Worm (Caenorhabditis elegans) whole organism, L4 larva: ENCODE measurements around the gene F40F12.9.

Experiments
- D1046.2 ChIP-seq: fragments of 200-800 bp; sonication (Bioruptor generic); IDR thresholded peaks from 2 replicates; pipeline ENCODE4 v1.3.6; 2022; ENCODE audit warnings: missing genetic modification characterization, missing compliant biosample characterization
- F10B5.3 ChIP-seq: sonication (generic microtip); optimal IDR thresholded peaks from 2 replicates; lab custom pipeline; 2016; ENCODE audit warnings: mild to moderate bottlenecking, missing genetic modification characterization, missing compliant biosample characterization
- F26F4.8 ChIP-seq: fragments of 200-800 bp; sonication (Bioruptor generic); conservative IDR thresholded peaks from 2 replicates; pipeline ENCODE4 v1.3.6; 2022; ENCODE audit warnings: missing genetic modification characterization, missing compliant biosample characterization
- F37D6.2 ChIP-seq: sonication (generic microtip); optimal IDR thresholded peaks from 2 replicates; lab custom pipeline; 2016; ENCODE audit warnings: mild to moderate bottlenecking, missing genetic modification characterization, missing compliant biosample characterization
- F49E8.2 ChIP-seq: sonication (generic microtip); optimal IDR thresholded peaks from 2 replicates; lab custom pipeline; 2016; ENCODE audit warnings: missing compliant biosample characterization, mild to moderate bottlenecking, missing genetic modification characterization, borderline replicate concordance
- R02D3.7 ChIP-seq: fragments of 150-350 bp; sonication (generic microtip); optimal IDR thresholded peaks from 3 replicates; lab custom pipeline; 2014; ENCODE audit warnings: missing biosample characterization, missing genetic modification characterization
- T20F7.1 ChIP-seq: fragments of 200-800 bp; sonication (Bioruptor generic); optimal IDR thresholded peaks from 2 replicates; lab custom pipeline; 2018; ENCODE audit warnings: mild to moderate bottlenecking, missing genetic modification characterization, missing compliant biosample characterization
- T26A8.4 ChIP-seq: fragments of 200-800 bp; sonication (Bioruptor generic); IDR thresholded peaks from 2 replicates; pipeline ENCODE4 v1.3.6; 2022; ENCODE audit warnings: missing genetic modification characterization, missing compliant biosample characterization
- Y48G9A.11 ChIP-seq: fragments of 200-800 bp; sonication (Bioruptor generic); IDR thresholded peaks from 2 replicates; pipeline ENCODE4 v1.3.6; 2022; ENCODE audit warnings: missing genetic modification reagents, missing genetic modification characterization, missing compliant biosample characterization
- aly-2 ChIP-seq: sonication (generic microtip); optimal IDR thresholded peaks from 2 replicates; lab custom pipeline; 2018; ENCODE audit warnings: missing biosample characterization, missing genetic modification characterization
- arid-1 ChIP-seq: fragments of 200-800 bp; sonication (Bioruptor generic); conservative IDR thresholded peaks from 2 replicates; pipeline ENCODE4 v1.3.6; 2022; ENCODE audit warnings: missing genetic modification reagents, missing genetic modification characterization, missing compliant biosample characterization
- ceh-20 ChIP-seq: fragments of 200-800 bp; sonication (Bioruptor generic); IDR thresholded peaks from 2 replicates; pipeline ENCODE4 v1.3.6; 2022; ENCODE audit warnings: missing genetic modification reagents, missing genetic modification characterization, missing compliant biosample characterization
- ceh-44 ChIP-seq: fragments of 200-800 bp; sonication (Bioruptor generic); IDR thresholded peaks from 2 replicates; pipeline ENCODE4 v1.3.6; 2022; ENCODE audit warnings: missing genetic modification reagents, missing genetic modification characterization, missing compliant biosample characterization
- ceh-82 ChIP-seq: sonication (generic microtip); optimal IDR thresholded peaks from 2 replicates; lab custom pipeline; 2017; ENCODE audit warnings: missing biosample characterization, missing genetic modification characterization
- daf-19 ChIP-seq: fragments of 200-800 bp; sonication (Bioruptor generic); conservative IDR thresholded peaks from 2 replicates; pipeline ENCODE4 v1.3.6; 2022; ENCODE audit warnings: missing genetic modification characterization, missing compliant biosample characterization
- daf-8 ChIP-seq: fragments of 200-800 bp; sonication (Bioruptor generic); IDR thresholded peaks from 2 replicates; pipeline ENCODE4 v1.3.6; 2022; ENCODE audit warnings: missing genetic modification characterization, missing compliant biosample characterization
- dmd-8 ChIP-seq: fragments of 200-800 bp; sonication (Bioruptor generic); IDR thresholded peaks from 2 replicates; pipeline ENCODE4 v1.3.6; 2022; ENCODE audit warnings: missing genetic modification characterization, missing compliant biosample characterization
- dmd-9 ChIP-seq: fragments of 200-800 bp; sonication (Bioruptor generic); IDR thresholded peaks from 2 replicates; pipeline ENCODE4 v1.3.6; 2022; ENCODE audit warnings: missing genetic modification reagents, missing genetic modification characterization, missing compliant biosample characterization
- dpl-1 ChIP-seq: fragments of 150-350 bp; optimal IDR thresholded peaks from 2 replicates; lab custom pipeline; 2014; ENCODE audit warnings: missing biosample characterization, missing genetic modification reagents, missing genetic modification characterization
- egl-27 ChIP-seq: sonication (generic microtip); optimal IDR thresholded peaks from 3 replicates; lab custom pipeline; 2017; ENCODE audit warnings: missing biosample characterization, missing genetic modification reagents, missing genetic modification characterization
- fkh-10 ChIP-seq: fragments of 150-350 bp; optimal IDR thresholded peaks from 2 replicates; lab custom pipeline; 2014; ENCODE audit warnings: missing biosample characterization, missing genetic modification reagents, missing genetic modification characterization
- hif-1 ChIP-seq, 2 experiments: sonication (generic microtip); optimal IDR thresholded peaks; 2 replicates each; lab custom pipeline; 2016 to 2017; ENCODE audit warnings: missing compliant biosample characterization in 2 of 2, missing genetic modification characterization in 2 of 2, missing genetic modification reagents in 2 of 2, missing genotype in 2 of 2, mild to moderate bottlenecking in 1 of 2
- hlh-11 ChIP-seq: fragments of 200-800 bp; sonication (Bioruptor generic); optimal IDR thresholded peaks from 2 replicates; lab custom pipeline; 2018; ENCODE audit warnings: mild to moderate bottlenecking, missing genetic modification characterization, missing compliant biosample characterization
- hlh-30 ChIP-seq: sonication (generic microtip); optimal IDR thresholded peaks from 2 replicates; lab custom pipeline; 2017; ENCODE audit warnings: antibody characterized with exemption, mild to moderate bottlenecking, missing genetic modification characterization, missing compliant biosample characterization; ENCODE audit not compliant: insufficient read depth
- jun-1 ChIP-seq: fragments of 150-350 bp; optimal IDR thresholded peaks from 2 replicates; lab custom pipeline; 2014; ENCODE audit warnings: missing biosample characterization, missing genetic modification reagents, missing genetic modification characterization
- lin-1 ChIP-seq: fragments of 200-800 bp; sonication (Bioruptor generic); IDR thresholded peaks from 2 replicates; pipeline ENCODE4 v1.3.6; 2022; ENCODE audit warnings: missing genetic modification reagents, missing genetic modification characterization, missing compliant biosample characterization
- lin-38 ChIP-seq: fragments of 200-800 bp; sonication (Bioruptor generic); IDR thresholded peaks from 2 replicates; pipeline ENCODE4 v1.3.6; 2022; ENCODE audit warnings: missing genetic modification reagents, missing genetic modification characterization, missing compliant biosample characterization
- lin-39 ChIP-seq: fragments of 150-350 bp; optimal IDR thresholded peaks from 2 replicates; lab custom pipeline; 2014; ENCODE audit warnings: missing biosample characterization, missing genetic modification reagents, missing genetic modification characterization
- lsy-2 ChIP-seq, 2 experiments: fragments of 150-350 bp in 1 of 2; sonication (generic microtip) in 1 of 2; optimal IDR thresholded peaks; 2 replicates each; lab custom pipeline; 2014 to 2017; ENCODE audit warnings: missing biosample characterization in 2 of 2, missing genetic modification characterization in 2 of 2
- madf-9 ChIP-seq: fragments of 200-800 bp; sonication (Bioruptor generic); conservative IDR thresholded peaks from 2 replicates; pipeline ENCODE4 v1.3.6; 2022; ENCODE audit warnings: missing genetic modification reagents, missing genetic modification characterization, missing compliant biosample characterization
- mdt-29 ChIP-seq: fragments of 200-800 bp; sonication (Bioruptor generic); IDR thresholded peaks from 2 replicates; pipeline ENCODE4 v1.3.6; 2022; ENCODE audit warnings: missing genetic modification reagents, missing genetic modification characterization, missing compliant biosample characterization
- mes-2 ChIP-seq: sonication (generic microtip); optimal IDR thresholded peaks from 2 replicates; lab custom pipeline; 2016; ENCODE audit warnings: missing genotype, mild to moderate bottlenecking, missing genetic modification characterization, missing compliant biosample characterization; ENCODE audit not compliant: poor library complexity, severe bottlenecking
- mxl-2 ChIP-seq: fragments of 200-800 bp; sonication (Bioruptor generic); conservative IDR thresholded peaks from 2 replicates; pipeline ENCODE4 v1.3.6; 2022; ENCODE audit warnings: missing genetic modification reagents, missing genetic modification characterization, missing compliant biosample characterization
- nhr-10 ChIP-seq: fragments of 150-350 bp; optimal IDR thresholded peaks from 2 replicates; lab custom pipeline; 2014; ENCODE audit warnings: missing biosample characterization, missing genetic modification characterization
- nhr-111 ChIP-seq: fragments of 200-800 bp; sonication (Bioruptor generic); optimal IDR thresholded peaks from 2 replicates; lab custom pipeline; 2018; ENCODE audit warnings: mild to moderate bottlenecking, missing genetic modification characterization, missing compliant biosample characterization
- nhr-237 ChIP-seq: sonication (generic microtip); optimal IDR thresholded peaks from 2 replicates; lab custom pipeline; 2017; ENCODE audit warnings: missing biosample characterization, missing genetic modification characterization
- nhr-28 ChIP-seq: fragments of 150-350 bp; optimal IDR thresholded peaks from 2 replicates; lab custom pipeline; 2014; ENCODE audit warnings: missing biosample characterization, missing genetic modification characterization
- nhr-42 ChIP-seq: fragments of 200-800 bp; sonication (Bioruptor generic); IDR thresholded peaks from 2 replicates; pipeline ENCODE4 v1.3.6; 2022; ENCODE audit warnings: missing genetic modification characterization, missing compliant biosample characterization
- nhr-76 ChIP-seq: fragments of 150-350 bp; optimal IDR thresholded peaks from 2 replicates; lab custom pipeline; 2014; ENCODE audit warnings: missing biosample characterization, missing genetic modification characterization
- sdz-12 ChIP-seq: fragments of 200-800 bp; sonication (Bioruptor generic); optimal IDR thresholded peaks from 2 replicates; lab custom pipeline; 2018; ENCODE audit warnings: mild to moderate bottlenecking, missing genetic modification characterization, missing compliant biosample characterization
- skn-1 ChIP-seq: fragments of 150-350 bp; optimal IDR thresholded peaks from 2 replicates; lab custom pipeline; 2014; ENCODE audit warnings: missing biosample characterization, missing genetic modification characterization
- snpc-1.2 ChIP-seq: fragments of 200-800 bp; sonication (Bioruptor generic); IDR thresholded peaks from 2 replicates; pipeline ENCODE4 v1.3.6; 2022; ENCODE audit warnings: missing genetic modification reagents, missing genetic modification characterization, missing compliant biosample characterization
- spr-3 ChIP-seq: fragments of 200-800 bp; sonication (Bioruptor generic); optimal IDR thresholded peaks from 2 replicates; lab custom pipeline; 2018; ENCODE audit warnings: mild to moderate bottlenecking, missing genetic modification characterization, missing compliant biosample characterization
- unc-130 ChIP-seq: sonication (generic microtip); optimal IDR thresholded peaks from 2 replicates; lab custom pipeline; 2016; ENCODE audit warnings: missing genetic modification reagents, missing genetic modification characterization, missing compliant biosample characterization
- unc-39 ChIP-seq: sonication (generic microtip); optimal IDR thresholded peaks from 2 replicates; lab custom pipeline; 2017; ENCODE audit warnings: missing biosample characterization, missing genetic modification characterization
- unc-62 ChIP-seq, 3 experiments: fragments of 150-350 bp in 1 of 3; sonication (generic microtip); optimal IDR thresholded peaks in 2 of 3; peaks in 1 of 3; 1 replicate in 1 of 3; 2 replicates in 2 of 3; lab custom pipeline; 2014 to 2017; ENCODE audit warnings: missing biosample characterization in 3 of 3, missing genetic modification characterization in 3 of 3, missing genetic modification reagents in 3 of 3, missing genotype in 1 of 3
- zag-1 ChIP-seq: fragments of 150-350 bp; optimal IDR thresholded peaks from 2 replicates; lab custom pipeline; 2014; ENCODE audit warnings: missing biosample characterization, missing genetic modification characterization
- zfp-3 ChIP-seq: fragments of 200-800 bp; sonication (Bioruptor generic); conservative IDR thresholded peaks from 2 replicates; pipeline ENCODE4 v1.3.6; 2022; ENCODE audit warnings: missing genetic modification reagents, missing genetic modification characterization, missing compliant biosample characterization
- zip-2 ChIP-seq: fragments of 150-350 bp; optimal IDR thresholded peaks from 2 replicates; lab custom pipeline; 2014; ENCODE audit warnings: missing biosample characterization, missing genetic modification characterization
- ztf-7 ChIP-seq: fragments of 150-350 bp; optimal IDR thresholded peaks from 2 replicates; lab custom pipeline; 2014; ENCODE audit warnings: missing biosample characterization, missing genetic modification characterization

Gene F40F12.9

ce11 chrIII:9867780-9868503 lies 43.2 kb upstream of the F40F12.9 start, which contains the start of gene dhhc-4 (continued):
- TF ChIP-seq dmd-9 = peak; percentile 79
- TF ChIP-seq T20F7.1 (GFP tag; lab: Kevin White, UChicago) = peak; percentile 11
- no peak for TF ChIP-seq nhr-10 (tag; lab: Kevin White, UChicago)
- TF ChIP-seq nhr-111 (GFP tag; lab: Kevin White, UChicago) = no peak
- TF ChIP-seq lin-38 (GFP tag; lab: Robert Waterston, UW) = no peak; the same call in none of the 2 replicates
- 0 out of 2 replicates have a peak, but pooled peaks have one; percentile 14 for TF ChIP-seq daf-19 (GFP tag; lab: Robert Waterston, UW)
- no peak for TF ChIP-seq jun-1 (tag; lab: Kevin White, UChicago)
- TF ChIP-seq dpl-1 (GFP tag; lab: Kevin White, UChicago) = peak; percentile 94
- peak; percentile 20 for TF ChIP-seq hlh-30 (tag; lab: Kevin White, UChicago)
- no peak for TF ChIP-seq T26A8.4 (GFP tag; lab: Robert Waterston, UW)
- no peak for TF ChIP-seq F26F4.8
- no peak for TF ChIP-seq skn-1 (tag; lab: Kevin White, UChicago)
- no peak for TF ChIP-seq zip-2 (tag; lab: Kevin White, UChicago)
- no peak for TF ChIP-seq nhr-42 (GFP tag; lab: Robert Waterston, UW)
- TF ChIP-seq sdz-12 (GFP tag; lab: Kevin White, UChicago) = peak; percentile 54
- TF ChIP-seq F37D6.2 (tag; lab: Kevin White, UChicago) = peak; percentile 19
- TF ChIP-seq spr-3 = no peak
- TF ChIP-seq F49E8.2 (tag; lab: Kevin White, UChicago) = no peak
- TF ChIP-seq ceh-20 = no peak
- TF ChIP-seq lin-39 (tag; lab: Kevin White, UChicago) = no peak
- TF ChIP-seq ztf-7 = no peak
- no peak for TF ChIP-seq hlh-11 (tag; lab: Kevin White, UChicago)
- TF ChIP-seq mxl-2 (GFP tag; lab: Robert Waterston, UW) = no peak
- no peak for TF ChIP-seq aly-2
- TF ChIP-seq lin-1 (GFP tag; lab: Robert Waterston, UW) = no peak
- TF ChIP-seq zag-1 (tag; lab: Kevin White, UChicago) = no peak
- TF ChIP-seq ceh-82 (tag; lab: Kevin White, UChicago) = no peak
- TF ChIP-seq nhr-76 = no peak
- no peak for TF ChIP-seq nhr-28 (tag; lab: Kevin White, UChicago)
- peak in 1 of 2 experiments; percentile 91 for TF ChIP-seq hif-1 (tag; optimal IDR thresholded peaks at IDR 0.05; lab: Kevin White, UChicago)
- no peak for TF ChIP-seq daf-8
- TF ChIP-seq madf-9 (GFP tag; lab: Robert Waterston, UW) = no peak; the same call in 1 of the 2 replicates
- TF ChIP-seq snpc-1.2 (GFP tag; lab: Robert Waterston, UW) = no peak
- no peak for TF ChIP-seq mdt-29
- TF ChIP-seq Y48G9A.11 (GFP tag; lab: Robert Waterston, UW) = peak; percentile 54; the same call in 1 of the 2 replicates
- no peak for TF ChIP-seq unc-39 (tag; lab: Kevin White, UChicago)
- no peak for TF ChIP-seq arid-1 (GFP tag; lab: Robert Waterston, UW)
- no peak for TF ChIP-seq R02D3.7 (tag; lab: Kevin White, UChicago)
- TF ChIP-seq zfp-3 (GFP tag; lab: Robert Waterston, UW) = 0 out of 2 replicates have a peak, but pooled peaks have one; percentile 22
- peak in 1 of 2 experiments; percentile 71 for TF ChIP-seq lsy-2 (tag; optimal IDR thresholded peaks at IDR 0.05; lab: Kevin White, UChicago)
- no peak for TF ChIP-seq egl-27
- peak in 1 of 2 experiments; percentile 59 for TF ChIP-seq unc-62 (GFP tag; optimal IDR thresholded peaks at IDR 0.05 in 1 of 2; lab: Kevin White, UChicago)
- TF ChIP-seq unc-62 (tag; optimal IDR thresholded peaks at IDR 0.05; lab: Kevin White, UChicago) = no peak
- TF ChIP-seq fkh-10 = no peak
- no peak for TF ChIP-seq ceh-44 (GFP tag; lab: Robert Waterston, UW)
- TF ChIP-seq F10B5.3 (tag; lab: Kevin White, UChicago) = peak; percentile 5
- TF ChIP-seq mes-2 (tag; lab: Kevin White, UChicago) = peak; percentile 99
- TF ChIP-seq D1046.2 = no peak
- no peak for TF ChIP-seq dmd-8 (GFP tag; lab: Robert Waterston, UW)
- no peak for TF ChIP-seq nhr-237 (tag; lab: Kevin White, UChicago)
- peak; percentile 89 for TF ChIP-seq unc-130 (GFP tag; lab: Kevin White, UChicago)
